Worm (Caenorhabditis elegans) whole organism, midembryonic: ENCODE measurements around the gene agmo-1.

Experiments
- cog-1 ChIP-seq: sonication (generic microtip); optimal IDR thresholded peaks from 2 replicates; lab custom pipeline; 2016; ENCODE audit warnings: missing genetic modification characterization, missing compliant biosample characterization
- klf-2 ChIP-seq: fragments of 200-800 bp; sonication (Bioruptor generic); conservative IDR thresholded peaks from 2 replicates; pipeline ENCODE4 v1.3.6; 2022; ENCODE audit warnings: missing genetic modification reagents, missing genetic modification characterization, missing compliant biosample characterization
- ztf-29 ChIP-seq: fragments of 200-800 bp; sonication (Bioruptor generic); IDR thresholded peaks from 2 replicates; pipeline ENCODE4 v1.3.6; 2022; ENCODE audit warnings: missing genetic modification reagents, missing genetic modification characterization, missing compliant biosample characterization

- no peak for TF ChIP-seq cog-1 (tag; lab: Kevin White, UChicago)
- no peak for TF ChIP-seq ztf-29 (GFP tag; lab: Robert Waterston, UW)
- no peak for TF ChIP-seq klf-2
Measured at ce11 chrIII:12806712-12807111, 8.3 kb upstream of the agmo-1 start, which contains the start of gene BE10.5.
